Fruit fly (Drosophila melanogaster) whole organism, adult: ENCODE measurements around the gene CG44194.

Experiments used
- CG11617 ChIP-seq: fragments of 200-800 bp; sonication (Bioruptor generic); optimal IDR thresholded peaks from 2 replicates; lab custom pipeline; 2017; ENCODE audit warnings: mild to moderate bottlenecking, missing biosample characterization, missing genetic modification reagents, missing genetic modification characterization
- CG12768 ChIP-seq: fragments of 200-800 bp; sonication (Bioruptor generic); optimal IDR thresholded peaks from 2 replicates; lab custom pipeline; 2017; ENCODE audit warnings: missing biosample characterization, missing genetic modification characterization, mild to moderate bottlenecking, moderate library complexity, missing genetic modification reagents
- CG14711 ChIP-seq: fragments of 200-800 bp; sonication (Bioruptor generic); optimal IDR thresholded peaks from 2 replicates; lab custom pipeline; 2018; ENCODE audit warnings: missing biosample characterization, mild to moderate bottlenecking, missing genetic modification characterization, moderate library complexity
- CG1620 ChIP-seq: fragments of 200-800 bp; sonication (Bioruptor generic); optimal IDR thresholded peaks from 2 replicates; lab custom pipeline; 2016; ENCODE audit warnings: missing biosample characterization, missing genetic modification characterization
- CG33017 ChIP-seq: fragments of 200-800 bp; sonication (Bioruptor generic); optimal IDR thresholded peaks from 2 replicates; lab custom pipeline; 2018; ENCODE audit warnings: missing biosample characterization, mild to moderate bottlenecking, missing genetic modification characterization, moderate library complexity
- CG5204 ChIP-seq: fragments of 200-800 bp; sonication (Bioruptor generic); optimal IDR thresholded peaks from 2 replicates; lab custom pipeline; 2016; ENCODE audit warnings: missing biosample characterization, missing genetic modification characterization
- CG7045 ChIP-seq: fragments of 200-800 bp; sonication (Bioruptor generic); optimal IDR thresholded peaks from 2 replicates; lab custom pipeline; 2017; ENCODE audit warnings: missing biosample characterization, mild to moderate bottlenecking, missing genetic modification characterization
- CG7101 ChIP-seq: fragments of 200-800 bp; sonication (Bioruptor generic); optimal IDR thresholded peaks from 2 replicates; lab custom pipeline; 2018; ENCODE audit warnings: missing biosample characterization, mild to moderate bottlenecking, missing genetic modification characterization, moderate library complexity
- Clk ChIP-seq: fragments of 200-800 bp; sonication (Bioruptor generic); optimal IDR thresholded peaks from 2 replicates; lab custom pipeline; 2017; ENCODE audit warnings: missing biosample characterization, missing genetic modification characterization
- Crg-1 ChIP-seq: fragments of 200-800 bp; sonication (Bioruptor generic); optimal IDR thresholded peaks from 2 replicates; lab custom pipeline; 2016; ENCODE audit warnings: missing biosample characterization, missing genetic modification characterization
- Hr96 ChIP-seq: fragments of 200-800 bp; sonication (Bioruptor generic); optimal IDR thresholded peaks from 2 replicates; lab custom pipeline; 2016; ENCODE audit warnings: missing biosample characterization, missing genetic modification characterization
- Mnt ChIP-seq: fragments of 200-800 bp; sonication (Bioruptor generic); optimal IDR thresholded peaks from 2 replicates; lab custom pipeline; 2016; ENCODE audit warnings: missing biosample characterization, mild to moderate bottlenecking, missing genetic modification characterization
- bab1 ChIP-seq: fragments of 200-800 bp; sonication (Bioruptor generic); optimal IDR thresholded peaks from 3 replicates; lab custom pipeline; 2019; ENCODE audit warnings: missing biosample characterization, mild to moderate bottlenecking, missing genetic modification characterization, moderate library complexity
- cic ChIP-seq: fragments of 200-800 bp; sonication (Bioruptor generic); optimal IDR thresholded peaks from 2 replicates; lab custom pipeline; 2017; ENCODE audit warnings: missing biosample characterization, mild to moderate bottlenecking, missing genetic modification characterization, moderate library complexity
- cnc ChIP-seq, 2 experiments: fragments of >200 bp; optimal IDR thresholded peaks; 2 replicates each; lab custom pipeline; 2017
- kay ChIP-seq: fragments of 200-800 bp; sonication (Bioruptor generic); peaks from one replicate; lab custom pipeline; 2016; ENCODE audit warnings: missing biosample characterization, missing genetic modification characterization, borderline replicate concordance
- ovo ChIP-seq: fragments of 200-800 bp; sonication (Bioruptor generic); optimal IDR thresholded peaks from 2 replicates; lab custom pipeline; 2016; ENCODE audit warnings: missing biosample characterization, missing genetic modification characterization
- pad ChIP-seq: fragments of 200-800 bp; sonication (Bioruptor generic); optimal IDR thresholded peaks from 3 replicates; lab custom pipeline; 2017; ENCODE audit warnings: missing biosample characterization, missing genetic modification characterization, mild to moderate bottlenecking, moderate library complexity, missing genetic modification reagents
- tj ChIP-seq: fragments of 200-800 bp; sonication (Bioruptor generic); optimal IDR thresholded peaks from 3 replicates; lab custom pipeline; 2017; ENCODE audit warnings: missing biosample characterization, mild to moderate bottlenecking, missing genetic modification characterization, moderate library complexity
- toe ChIP-seq: fragments of 200-800 bp; sonication (Bioruptor generic); optimal IDR thresholded peaks from 2 replicates; lab custom pipeline; 2016; ENCODE audit warnings: missing biosample characterization, missing genetic modification characterization

Gene CG44194

DNA sequence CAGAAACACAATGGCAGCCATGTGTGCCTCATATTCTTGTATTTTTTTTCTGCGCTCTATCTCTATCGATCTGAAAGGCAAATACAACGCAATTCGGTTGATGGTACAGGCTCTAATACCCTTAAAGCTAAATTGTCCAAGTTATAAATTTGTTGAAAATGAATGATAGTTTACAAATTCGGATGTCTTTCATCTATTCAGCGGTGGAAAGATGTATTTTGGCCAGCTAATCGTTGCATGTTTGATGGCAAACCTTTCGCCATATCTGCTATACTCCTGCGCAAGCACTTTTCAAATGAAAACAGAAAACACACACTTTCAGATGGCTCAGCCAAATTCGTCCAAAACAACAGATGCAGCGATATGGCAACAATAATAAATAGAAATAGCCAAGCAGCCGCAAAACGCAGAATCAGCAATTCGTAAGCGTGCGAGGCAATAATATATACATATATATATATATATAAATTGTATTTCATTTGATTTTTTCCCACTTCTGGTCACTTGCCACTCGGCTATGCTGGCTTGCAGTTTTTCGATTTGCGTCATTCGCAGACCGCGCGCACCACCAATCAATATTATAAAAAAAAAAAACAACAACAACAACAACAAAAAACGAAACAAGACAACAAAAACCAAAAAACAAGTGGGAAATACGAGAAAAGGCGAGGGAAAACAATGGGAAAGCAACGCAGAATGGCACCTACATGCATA lies 16.8 kb upstream of the CG44194 start:
- TF ChIP-seq Hr96 (GFP tag; lab: Kevin White, UChicago), result no peak
- no peak for TF ChIP-seq CG11617 (GFP tag; lab: Kevin White, UChicago)
- no peak for TF ChIP-seq CG33017 (tag; lab: Kevin White, UChicago)
- TF ChIP-seq Clk, result no peak
- TF ChIP-seq bab1 (GFP tag; lab: Kevin White, UChicago), result no peak
- TF ChIP-seq CG7045 (GFP tag; lab: Kevin White, UChicago), result no peak
- no peak for TF ChIP-seq cic (GFP tag; lab: Kevin White, UChicago)
- no peak for TF ChIP-seq CG7101 (tag; lab: Kevin White, UChicago)
- TF ChIP-seq Mnt (GFP tag; lab: Kevin White, UChicago), result no peak
- TF ChIP-seq CG12768 (GFP tag; lab: Kevin White, UChicago), result no peak
- TF ChIP-seq CG5204 (GFP tag; lab: Kevin White, UChicago), result no peak
- TF ChIP-seq tj, result peak; percentile 96
- TF ChIP-seq ovo, result no peak
- TF ChIP-seq pad, result no peak
- peak; percentile 89 for TF ChIP-seq kay (GFP tag; lab: Kevin White, UChicago)
- TF ChIP-seq cnc (optimal IDR thresholded peaks at IDR 0.05; lab: Kevin White, UChicago), result no peak
- no peak for TF ChIP-seq CG1620 (GFP tag; lab: Kevin White, UChicago)
- no peak for TF ChIP-seq Crg-1 (GFP tag; lab: Kevin White, UChicago)
- peak; percentile 23 for TF ChIP-seq CG14711 (tag; lab: Kevin White, UChicago)
- TF ChIP-seq toe (GFP tag; lab: Kevin White, UChicago), result no peak

DNA sequence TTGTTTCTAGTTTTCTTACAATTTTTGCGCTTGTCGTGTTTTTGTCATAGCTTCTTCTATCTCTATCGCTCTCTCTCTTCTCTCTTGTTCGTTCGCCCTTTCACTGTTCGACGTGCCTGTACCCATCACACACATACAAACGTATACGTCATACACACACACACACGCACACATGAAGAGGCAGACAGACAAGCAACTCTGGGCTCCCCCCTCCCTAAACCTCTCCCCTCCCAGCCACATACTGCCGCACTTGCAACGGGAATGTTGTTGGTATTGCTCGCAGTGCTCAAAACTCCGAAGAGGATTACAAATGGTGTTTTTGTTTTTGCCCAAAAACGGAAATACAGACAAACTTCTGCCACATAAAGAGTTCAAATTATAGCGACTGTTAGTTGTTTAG lies 15.5 kb upstream of the CG44194 start:
- no peak for TF ChIP-seq tj
- peak; percentile 43 for TF ChIP-seq pad
- TF ChIP-seq cnc (optimal IDR thresholded peaks at IDR 0.05; lab: Kevin White, UChicago), result no peak
- TF ChIP-seq toe (GFP tag; lab: Kevin White, UChicago), result no peak
- TF ChIP-seq CG1620 (GFP tag; lab: Kevin White, UChicago), result no peak

DNA sequence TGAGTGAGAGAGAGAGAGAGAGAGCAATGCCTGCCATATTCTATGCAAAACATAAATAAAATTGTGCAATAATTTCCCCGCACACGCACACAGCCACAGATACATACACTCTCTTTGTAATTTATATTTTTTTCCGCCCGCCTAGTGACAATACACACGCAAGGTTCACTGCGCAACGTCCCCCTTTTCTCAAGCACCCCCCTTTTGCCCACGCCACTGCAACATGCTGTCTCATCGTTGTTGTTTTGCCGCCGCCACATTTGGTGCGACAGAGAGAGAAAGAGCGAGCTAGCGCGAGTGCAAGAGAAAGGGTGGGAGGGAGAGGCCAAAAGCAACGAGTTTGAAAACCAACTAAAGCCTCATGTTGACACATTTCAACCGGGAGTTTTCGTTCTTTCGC lies 14.8 kb upstream of the CG44194 start:
- no peak for TF ChIP-seq CG5204 (GFP tag; lab: Kevin White, UChicago)
- TF ChIP-seq CG11617 (GFP tag; lab: Kevin White, UChicago), result peak; percentile 65
- peak; percentile 80 for TF ChIP-seq tj
- peak; percentile 42 for TF ChIP-seq CG33017 (tag; lab: Kevin White, UChicago)
- peak; percentile 72 for TF ChIP-seq Hr96 (GFP tag; lab: Kevin White, UChicago)
- peak; percentile 62 for TF ChIP-seq CG7101 (tag; lab: Kevin White, UChicago)
- peak; percentile 83 for TF ChIP-seq cic (GFP tag; lab: Kevin White, UChicago)
- TF ChIP-seq Mnt (GFP tag; lab: Kevin White, UChicago), result peak; percentile 84
- TF ChIP-seq kay (GFP tag; lab: Kevin White, UChicago), result no peak
- TF ChIP-seq Clk, result peak; percentile 30
- peak; percentile 63 for TF ChIP-seq Crg-1 (GFP tag; lab: Kevin White, UChicago)
- TF ChIP-seq CG14711 (tag; lab: Kevin White, UChicago), result peak; percentile 63
- peak; percentile 34 for TF ChIP-seq CG7045 (GFP tag; lab: Kevin White, UChicago)
- peak; percentile 37 for TF ChIP-seq toe (GFP tag; lab: Kevin White, UChicago)
- peak; percentile 91 to 95 for TF ChIP-seq cnc (optimal IDR thresholded peaks at IDR 0.05; lab: Kevin White, UChicago)
- peak; percentile 71 for TF ChIP-seq CG1620 (GFP tag; lab: Kevin White, UChicago)
- TF ChIP-seq ovo, result peak; percentile 48
- TF ChIP-seq CG12768 (GFP tag; lab: Kevin White, UChicago), result peak; percentile 80
- TF ChIP-seq bab1 (GFP tag; lab: Kevin White, UChicago), result peak; percentile 6
- TF ChIP-seq pad, result peak; percentile 87

DNA sequence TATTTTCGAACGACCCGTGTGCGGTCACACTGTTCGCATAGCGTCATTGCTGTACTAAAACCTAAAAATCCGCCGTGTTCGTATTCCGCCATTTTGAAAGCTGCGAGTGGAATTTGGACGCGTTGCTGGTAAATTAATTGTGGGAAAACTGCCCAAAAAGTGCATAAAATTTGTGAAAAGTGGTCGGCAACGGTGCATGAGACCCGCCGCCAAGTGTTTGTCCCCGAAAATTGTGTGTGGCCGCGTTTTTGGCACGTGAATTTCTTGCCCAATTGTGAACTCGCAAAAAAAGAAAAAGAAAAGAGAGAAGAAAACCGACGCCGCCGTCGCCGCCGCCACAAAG lies 14.1 kb upstream of the CG44194 start, which contains the start of gene CtBP:
Gene CtBP, plus strand, starts transcription at position 29 of the 343 bp plus-strand sequence.
- no peak for TF ChIP-seq Mnt (GFP tag; lab: Kevin White, UChicago)
- TF ChIP-seq kay (GFP tag; lab: Kevin White, UChicago), result no peak
- TF ChIP-seq CG1620 (GFP tag; lab: Kevin White, UChicago), result no peak
- TF ChIP-seq ovo, result no peak
- TF ChIP-seq CG33017 (tag; lab: Kevin White, UChicago), result no peak
- TF ChIP-seq CG7045 (GFP tag; lab: Kevin White, UChicago), result no peak
- no peak for TF ChIP-seq bab1 (GFP tag; lab: Kevin White, UChicago)
- TF ChIP-seq CG14711 (tag; lab: Kevin White, UChicago), result no peak
- TF ChIP-seq cic (GFP tag; lab: Kevin White, UChicago), result no peak
- no peak for TF ChIP-seq tj

DNA sequence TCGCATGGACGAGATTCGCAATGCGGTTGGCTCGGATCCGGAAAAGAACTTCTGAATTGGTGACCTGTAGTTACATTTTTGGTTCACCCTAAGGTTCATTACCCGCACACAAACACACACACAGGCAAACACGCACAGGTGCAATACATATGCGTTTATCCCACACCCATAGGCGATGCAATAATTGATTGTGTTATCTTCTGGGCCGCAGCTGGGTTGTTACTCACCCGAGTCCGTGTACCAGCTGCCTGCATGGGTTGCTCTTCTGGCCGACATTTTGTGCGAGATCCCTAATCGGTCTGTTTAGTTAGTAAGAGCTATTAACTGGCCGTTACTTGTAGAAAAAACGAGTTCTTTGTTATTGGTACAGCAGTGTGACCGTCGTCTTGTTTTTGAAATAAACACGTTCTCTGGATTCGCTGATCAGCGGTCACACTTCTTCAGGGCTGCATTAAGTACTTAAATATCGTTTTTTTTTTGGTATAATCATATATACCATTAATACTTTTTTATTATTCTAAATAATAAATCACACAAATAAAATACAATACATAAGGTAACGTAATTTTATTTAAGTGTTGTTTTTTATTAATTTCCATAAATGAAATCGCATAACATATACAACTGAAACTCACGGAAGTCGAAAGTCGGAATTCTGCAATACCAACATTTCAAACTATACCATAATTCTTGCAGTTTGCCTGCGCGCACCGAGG lies 13.5 kb upstream of the CG44194 start, which contains the start of gene CG8031:
Gene CG8031, minus strand, starts transcription at position 406 of the 716 bp plus-strand sequence.
- no peak for TF ChIP-seq CG7045 (GFP tag; lab: Kevin White, UChicago)
- peak; percentile 51 for TF ChIP-seq Mnt (GFP tag; lab: Kevin White, UChicago)
- no peak for TF ChIP-seq CG14711 (tag; lab: Kevin White, UChicago)
- TF ChIP-seq CG5204 (GFP tag; lab: Kevin White, UChicago), result no peak
- TF ChIP-seq CG12768 (GFP tag; lab: Kevin White, UChicago), result no peak
- no peak for TF ChIP-seq Clk
- no peak for TF ChIP-seq CG33017 (tag; lab: Kevin White, UChicago)
- TF ChIP-seq CG1620 (GFP tag; lab: Kevin White, UChicago), result no peak
- TF ChIP-seq Hr96 (GFP tag; lab: Kevin White, UChicago), result no peak
- TF ChIP-seq CG7101 (tag; lab: Kevin White, UChicago), result peak; percentile 53
- no peak for TF ChIP-seq Crg-1 (GFP tag; lab: Kevin White, UChicago)
- TF ChIP-seq toe (GFP tag; lab: Kevin White, UChicago), result no peak
- no peak for TF ChIP-seq cic (GFP tag; lab: Kevin White, UChicago)
- no peak for TF ChIP-seq CG11617 (GFP tag; lab: Kevin White, UChicago)
- no peak for TF ChIP-seq pad
- TF ChIP-seq tj, result no peak
- no peak for TF ChIP-seq cnc (optimal IDR thresholded peaks at IDR 0.05; lab: Kevin White, UChicago)
- TF ChIP-seq ovo, result no peak
- peak; percentile 21 for TF ChIP-seq bab1 (GFP tag; lab: Kevin White, UChicago)
- TF ChIP-seq kay (GFP tag; lab: Kevin White, UChicago), result no peak
